Worm (Caenorhabditis elegans): ENCODE measurements around the gene dnj-3.

DNA sequence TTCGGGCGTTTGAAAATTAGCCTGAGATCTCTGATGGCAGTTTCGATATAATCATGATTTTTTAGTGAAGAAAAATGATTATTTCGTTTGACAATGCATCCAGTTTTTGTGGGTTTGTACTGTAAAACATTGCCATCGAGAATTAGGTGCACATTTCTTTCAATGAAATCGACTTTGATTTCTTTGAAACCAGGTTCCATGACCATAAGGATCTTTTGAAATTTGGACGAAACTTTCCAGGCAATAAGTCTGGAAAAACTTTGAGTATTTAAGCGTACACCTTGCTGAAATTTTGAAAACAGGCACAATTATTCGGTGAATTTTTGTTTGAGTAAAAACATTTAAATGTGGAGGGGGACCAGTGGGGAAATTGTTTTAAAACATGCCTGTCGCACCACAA is 16.8 kb upstream of the dnj-3 start:
- TF ChIP-seq ztf-29 (GFP tag; IDR thresholded peaks at IDR 0.05) = no peak
- no peak for TF ChIP-seq ref-1 (GFP tag; conservative IDR thresholded peaks at IDR 0.05)
- no peak for TF ChIP-seq ztf-23 (GFP tag; IDR thresholded peaks at IDR 0.05)
- no peak for TF ChIP-seq cog-1 (tag; optimal IDR thresholded peaks at IDR 0.05)

All from whole organism, midembryonic.